Worm (Caenorhabditis elegans) whole organism, early embryonic: ENCODE results near the gene snr-5.

Experiments used
- B0310.2 ChIP-seq: sonication (generic microtip); optimal IDR thresholded peaks from 2 replicates; lab custom pipeline; 2016; ENCODE audit warnings: mild to moderate bottlenecking, missing genetic modification characterization, missing compliant biosample characterization
- F13C5.2 ChIP-seq: sonication (generic microtip); optimal IDR thresholded peaks from 2 replicates; lab custom pipeline; 2017; ENCODE audit warnings: mild to moderate bottlenecking, missing genetic modification characterization, inconsistent platforms, missing compliant biosample characterization
- aly-1 ChIP-seq: sonication (generic microtip); optimal IDR thresholded peaks from 2 replicates; lab custom pipeline; 2016; ENCODE audit warnings: missing genetic modification characterization, missing compliant biosample characterization
- ama-1 ChIP-seq: fragments of 150-350 bp; optimal IDR thresholded peaks from 2 replicates; lab custom pipeline; 2014
- ceh-13 ChIP-seq: fragments of 200-800 bp; sonication (Bioruptor generic); optimal IDR thresholded peaks from 2 replicates; lab custom pipeline; 2018; ENCODE audit warnings: mild to moderate bottlenecking, missing genetic modification characterization, missing compliant biosample characterization
- ceh-36 ChIP-seq: sonication (generic microtip); optimal IDR thresholded peaks from 2 replicates; lab custom pipeline; 2016; ENCODE audit warnings: missing genetic modification characterization, inconsistent platforms, missing compliant biosample characterization
- ets-7 ChIP-seq: sonication (generic microtip); optimal IDR thresholded peaks from 2 replicates; lab custom pipeline; 2016; ENCODE audit warnings: missing genotype, missing genetic modification characterization, missing compliant biosample characterization
- flt-1 ChIP-seq: fragments of 200-800 bp; sonication (Bioruptor generic); IDR thresholded peaks from 2 replicates; pipeline ENCODE4 v1.3.6; 2022; ENCODE audit warnings: missing genetic modification characterization, missing compliant biosample characterization
- hmbx-1 ChIP-seq: sonication (generic microtip); optimal IDR thresholded peaks from 2 replicates; lab custom pipeline; 2016; ENCODE audit warnings: mild to moderate bottlenecking, missing genetic modification characterization, missing compliant biosample characterization
- hmg-4 ChIP-seq: fragments of 200-800 bp; sonication (Bioruptor generic); optimal IDR thresholded peaks from 2 replicates; lab custom pipeline; 2018; ENCODE audit warnings: mild to moderate bottlenecking, missing genetic modification characterization, missing compliant biosample characterization
- hnd-1 ChIP-seq: sonication (generic microtip); optimal IDR thresholded peaks from 2 replicates; lab custom pipeline; 2016; ENCODE audit warnings: missing genetic modification characterization, missing compliant biosample characterization
- pes-1 ChIP-seq: fragments of 200-800 bp; sonication (Bioruptor generic); IDR thresholded peaks from 2 replicates; pipeline ENCODE4 v1.3.6; 2022; ENCODE audit warnings: missing genetic modification reagents, missing genetic modification characterization, missing compliant biosample characterization
- scrt-1 ChIP-seq: fragments of 200-800 bp; sonication (Bioruptor generic); IDR thresholded peaks from 2 replicates; pipeline ENCODE4 v1.3.6; 2022; ENCODE audit warnings: missing genetic modification characterization, missing compliant biosample characterization
- sea-1 ChIP-seq: fragments of 200-800 bp; sonication (Bioruptor generic); conservative IDR thresholded peaks from 2 replicates; pipeline ENCODE4 v1.3.6; 2022; ENCODE audit warnings: missing genetic modification characterization, missing compliant biosample characterization
- tbx-11 ChIP-seq: fragments of 200-800 bp; sonication (Bioruptor generic); IDR thresholded peaks from 2 replicates; pipeline ENCODE4 v1.3.6; 2022; ENCODE audit warnings: missing genetic modification characterization, missing compliant biosample characterization
- tbx-37 ChIP-seq: fragments of 200-800 bp; sonication (Bioruptor generic); conservative IDR thresholded peaks from 2 replicates; pipeline ENCODE4 v1.3.6; 2022; ENCODE audit warnings: missing genetic modification reagents, missing genetic modification characterization, missing compliant biosample characterization
- tra-4 ChIP-seq: sonication (generic microtip); optimal IDR thresholded peaks from 2 replicates; lab custom pipeline; 2017; ENCODE audit warnings: missing genetic modification characterization, missing compliant biosample characterization

The snr-5 gene

ce11 chrIII:7819866-7820265 is 42.0 kb upstream of the snr-5 start:
- TF ChIP-seq aly-1 = no peak
- TF ChIP-seq tbx-11 (GFP tag; lab: Robert Waterston, UW) = no peak
- TF ChIP-seq tbx-37 (GFP tag; lab: Robert Waterston, UW) = no peak
- no peak for TF ChIP-seq ama-1 (lab: Kevin White, UChicago)
- no peak for TF ChIP-seq pes-1 (GFP tag; lab: Robert Waterston, UW)
- no peak for TF ChIP-seq ceh-13 (GFP tag; lab: Kevin White, UChicago)

ce11 chrIII:7823285-7823684 is 38.6 kb upstream of the snr-5 start:
- no peak for TF ChIP-seq hmbx-1 (tag; lab: Kevin White, UChicago)
- TF ChIP-seq tra-4 (tag; lab: Kevin White, UChicago) = no peak
- TF ChIP-seq ceh-13 (GFP tag; lab: Kevin White, UChicago) = no peak
- TF ChIP-seq F13C5.2 (tag; lab: Kevin White, UChicago) = no peak
- TF ChIP-seq sea-1 (GFP tag; lab: Robert Waterston, UW) = no peak
- TF ChIP-seq scrt-1 (GFP tag; lab: Robert Waterston, UW) = no peak
- no peak for TF ChIP-seq flt-1
- no peak for TF ChIP-seq aly-1
- TF ChIP-seq tbx-37 (GFP tag; lab: Robert Waterston, UW) = no peak
- TF ChIP-seq ama-1 (lab: Kevin White, UChicago) = no peak
- no peak for TF ChIP-seq hmg-4 (GFP tag; lab: Kevin White, UChicago)
- TF ChIP-seq ets-7 (tag; lab: Kevin White, UChicago) = no peak

ce11 chrIII:7824041-7824440 is 37.8 kb upstream of the snr-5 start:
- TF ChIP-seq ama-1 (lab: Kevin White, UChicago) (no peak), ceh-13 (GFP tag; lab: Kevin White, UChicago) (no peak), sea-1 (GFP tag; lab: Robert Waterston, UW) (no peak), scrt-1 (GFP tag; lab: Robert Waterston, UW) (no peak), hmg-4 (GFP tag; lab: Kevin White, UChicago) (no peak), B0310.2 (tag; lab: Kevin White, UChicago) (no peak), tbx-11 (GFP tag; lab: Robert Waterston, UW) (no peak), F13C5.2 (tag; lab: Kevin White, UChicago) (no peak), hmbx-1 (tag; lab: Kevin White, UChicago) (no peak), tra-4 (tag; lab: Kevin White, UChicago) (no peak), pes-1 (GFP tag; lab: Robert Waterston, UW) (no peak)

ce11 chrIII:7828576-7829461 is 33.1 kb upstream of the snr-5 start, which contains the start of the genes egl-45 and kcmf-1:
Gene egl-45 (minus strand): TSS chrIII:7828626.
Gene kcmf-1 (plus strand): TSS chrIII:7829411.
- TF ChIP-seq pes-1 (GFP tag; lab: Robert Waterston, UW) (no peak), hmg-4 (GFP tag; lab: Kevin White, UChicago) (no peak)

- TF ChIP-seq hmbx-1 (tag; lab: Kevin White, UChicago) = no peak
- TF ChIP-seq hnd-1 = no peak
- no peak for TF ChIP-seq ceh-13 (GFP tag; lab: Kevin White, UChicago)
Observed at ce11 chrIII:7832473-7832872, 29.4 kb upstream of the snr-5 start.

ce11 chrIII:7834848-7835247 is 27.0 kb upstream of the snr-5 start:
- TF ChIP-seq ceh-13 (GFP tag; lab: Kevin White, UChicago) = no peak
- TF ChIP-seq B0310.2 (tag; lab: Kevin White, UChicago) = no peak
- TF ChIP-seq ceh-36 (tag; lab: Kevin White, UChicago) = no peak
- no peak for TF ChIP-seq hnd-1
- TF ChIP-seq hmbx-1 (tag; lab: Kevin White, UChicago) = no peak
- no peak for TF ChIP-seq aly-1
- no peak for TF ChIP-seq flt-1
- TF ChIP-seq ama-1 (lab: Kevin White, UChicago) = no peak
- no peak for TF ChIP-seq tbx-37 (GFP tag; lab: Robert Waterston, UW)
- no peak for TF ChIP-seq ets-7 (tag; lab: Kevin White, UChicago)
- no peak for TF ChIP-seq scrt-1 (GFP tag; lab: Robert Waterston, UW)
- TF ChIP-seq sea-1 (GFP tag; lab: Robert Waterston, UW) = no peak
- no peak for TF ChIP-seq pes-1 (GFP tag; lab: Robert Waterston, UW)
- no peak for TF ChIP-seq tbx-11 (GFP tag; lab: Robert Waterston, UW)
- no peak for TF ChIP-seq F13C5.2 (tag; lab: Kevin White, UChicago)

ce11 chrIII:7835684-7836083 is 26.2 kb upstream of the snr-5 start:
- TF ChIP-seq tbx-11 (GFP tag; lab: Robert Waterston, UW) (no peak), aly-1 (no peak), B0310.2 (tag; lab: Kevin White, UChicago) (no peak), ets-7 (tag; lab: Kevin White, UChicago) (no peak), F13C5.2 (tag; lab: Kevin White, UChicago) (no peak), tbx-37 (GFP tag; lab: Robert Waterston, UW) (no peak), hmg-4 (GFP tag; lab: Kevin White, UChicago) (no peak), ceh-13 (GFP tag; lab: Kevin White, UChicago) (no peak), hmbx-1 (tag; lab: Kevin White, UChicago) (no peak), hnd-1 (no peak), scrt-1 (GFP tag; lab: Robert Waterston, UW) (no peak), sea-1 (GFP tag; lab: Robert Waterston, UW) (no peak), tra-4 (tag; lab: Kevin White, UChicago) (no peak), pes-1 (GFP tag; lab: Robert Waterston, UW) (no peak)
